Worm (Caenorhabditis elegans) whole organism, young adult: ENCODE results near the gene C29F9.6.

Experiments used
- Y67H2A.10 ChIP-seq: fragments of 200-800 bp; sonication (Bioruptor generic); conservative IDR thresholded peaks from 2 replicates; pipeline ENCODE4 v1.3.6; 2022; ENCODE audit warnings: missing genetic modification reagents, missing genetic modification characterization, missing compliant biosample characterization
- bed-1 ChIP-seq: fragments of 200-800 bp; sonication (Bioruptor generic); IDR thresholded peaks from 2 replicates; pipeline ENCODE4 v1.3.6; 2022; ENCODE audit warnings: missing genetic modification reagents, missing genetic modification characterization, missing compliant biosample characterization
- bed-2 ChIP-seq: fragments of 200-800 bp; sonication (Bioruptor generic); IDR thresholded peaks from 2 replicates; pipeline ENCODE4 v1.3.6; 2022; ENCODE audit warnings: missing genetic modification reagents, missing genetic modification characterization, missing compliant biosample characterization
- egrh-3 ChIP-seq: fragments of 200-800 bp; sonication (Bioruptor generic); IDR thresholded peaks from 2 replicates; pipeline ENCODE4 v1.3.6; 2022; ENCODE audit warnings: missing genetic modification reagents, missing genetic modification characterization, missing compliant biosample characterization
- sea-2 ChIP-seq: fragments of 200-800 bp; sonication (Bioruptor generic); IDR thresholded peaks from 2 replicates; pipeline ENCODE4 v1.3.6; 2022; ENCODE audit warnings: missing genetic modification characterization, missing compliant biosample characterization
- snpc-4 ChIP-seq, 5 experiments: fragments of 150-350 bp in 1 of 5; sonication (generic microtip) in 4 of 5; optimal IDR thresholded peaks; 2 replicates each; lab custom pipeline; 2014 to 2018; ENCODE audit warnings: missing genetic modification characterization in 5 of 5, missing biosample characterization in 3 of 5, antibody characterized with exemption in 2 of 5, mild to moderate bottlenecking in 2 of 5, missing compliant biosample characterization in 2 of 5, missing genotype in 2 of 5, moderate library complexity in 2 of 5, missing genetic modification reagents in 1 of 5
- sptf-2 ChIP-seq: fragments of 200-800 bp; sonication (Bioruptor generic); optimal IDR thresholded peaks from 2 replicates; lab custom pipeline; 2018; ENCODE audit warnings: mild to moderate bottlenecking, missing genetic modification characterization, missing compliant biosample characterization
- unc-62 ChIP-seq: fragments of 150-350 bp; optimal IDR thresholded peaks from 2 replicates; lab custom pipeline; 2014; ENCODE audit warnings: missing biosample characterization, missing genetic modification reagents, missing genetic modification characterization

- TF ChIP-seq snpc-4 (GFP tag; optimal IDR thresholded peaks at IDR 0.05; lab: Kevin White, UChicago) (no peak), snpc-4 (tag; optimal IDR thresholded peaks at IDR 0.05; lab: Kevin White, UChicago) (no peak), sea-2 (GFP tag; lab: Robert Waterston, UW) (no peak), unc-62 (GFP tag; lab: Kevin White, UChicago) (no peak), sptf-2 (GFP tag; lab: Kevin White, UChicago) (no peak), bed-1 (no peak), bed-2 (GFP tag; lab: Robert Waterston, UW) (no peak), egrh-3 (no peak), Y67H2A.10 (no peak)
Observed at ce11 chrIII:96196-96595, 18.5 kb upstream of the C29F9.6 start.
